Worm (Caenorhabditis elegans) whole organism, young adult: ENCODE data around the gene abu-2.

Experiments used
- B0019.2 ChIP-seq: fragments of 200-800 bp; sonication (Bioruptor generic); conservative IDR thresholded peaks from 2 replicates; pipeline ENCODE4 v1.3.6; 2022; ENCODE audit warnings: missing genetic modification reagents, missing genetic modification characterization, missing compliant biosample characterization
- B0035.1 ChIP-seq: sonication (generic microtip); optimal IDR thresholded peaks from 2 replicates; lab custom pipeline; 2016; ENCODE audit warnings: missing genetic modification characterization, mild to moderate bottlenecking, missing compliant biosample characterization, missing genotype, missing genetic modification reagents
- F55B11.4 ChIP-seq: sonication (generic microtip); optimal IDR thresholded peaks from 2 replicates; lab custom pipeline; 2016; ENCODE audit warnings: missing compliant biosample characterization, missing genetic modification characterization, borderline replicate concordance; ENCODE audit not compliant: insufficient read depth
- K12H6.12 ChIP-seq: fragments of 200-800 bp; sonication (Bioruptor generic); optimal IDR thresholded peaks from 2 replicates; lab custom pipeline; 2018; ENCODE audit warnings: mild to moderate bottlenecking, missing genetic modification characterization, missing compliant biosample characterization
- Y56A3A.18 ChIP-seq: fragments of 200-800 bp; sonication (Bioruptor generic); IDR thresholded peaks from 2 replicates; pipeline ENCODE4 v1.3.6; 2022; ENCODE audit warnings: missing genetic modification reagents, missing genetic modification characterization, missing compliant biosample characterization
- ama-1 ChIP-seq, 3 experiments: fragments of 150-350 bp in 1 of 3; sonication (generic microtip) in 2 of 3; optimal IDR thresholded peaks; 2 replicates each; lab custom pipeline; 2014 to 2018; ENCODE audit warnings: missing biosample characterization in 2 of 3, missing genetic modification characterization in 2 of 3, missing genetic modification reagents in 2 of 3
- bed-2 ChIP-seq: fragments of 200-800 bp; sonication (Bioruptor generic); IDR thresholded peaks from 2 replicates; pipeline ENCODE4 v1.3.6; 2022; ENCODE audit warnings: missing genetic modification reagents, missing genetic modification characterization, missing compliant biosample characterization
- dpl-1 ChIP-seq: fragments of 150-350 bp; optimal IDR thresholded peaks from 2 replicates; lab custom pipeline; 2014; ENCODE audit warnings: missing biosample characterization, missing genetic modification reagents, missing genetic modification characterization
- madf-10 ChIP-seq: sonication (generic microtip); optimal IDR thresholded peaks from 2 replicates; lab custom pipeline; 2016; ENCODE audit warnings: mild to moderate bottlenecking, missing genetic modification characterization, missing compliant biosample characterization
- madf-6 ChIP-seq: fragments of 200-800 bp; sonication (Bioruptor generic); IDR thresholded peaks from 2 replicates; pipeline ENCODE4 v1.3.6; 2022; ENCODE audit warnings: missing genetic modification reagents, missing genetic modification characterization, missing compliant biosample characterization
- nhr-120 ChIP-seq: fragments of 200-800 bp; sonication (Bioruptor generic); IDR thresholded peaks from 2 replicates; pipeline ENCODE4 v1.3.6; 2022; ENCODE audit warnings: missing genetic modification characterization, missing compliant biosample characterization
- snpc-4 ChIP-seq, 5 experiments: fragments of 150-350 bp in 1 of 5; sonication (generic microtip) in 4 of 5; optimal IDR thresholded peaks; 2 replicates each; lab custom pipeline; 2014 to 2018; ENCODE audit warnings: missing genetic modification characterization in 5 of 5, missing biosample characterization in 3 of 5, antibody characterized with exemption in 2 of 5, mild to moderate bottlenecking in 2 of 5, missing compliant biosample characterization in 2 of 5, missing genotype in 2 of 5, moderate library complexity in 2 of 5, missing genetic modification reagents in 1 of 5
- ztf-26 ChIP-seq: sonication (generic microtip); optimal IDR thresholded peaks from 2 replicates; lab custom pipeline; 2017; ENCODE audit warnings: missing genetic modification characterization, missing compliant biosample characterization
- ztf-3 ChIP-seq: fragments of 200-800 bp; sonication (Bioruptor generic); optimal IDR thresholded peaks from 2 replicates; lab custom pipeline; 2018; ENCODE audit warnings: mild to moderate bottlenecking, missing genetic modification characterization, missing compliant biosample characterization

- TF ChIP-seq madf-6 (GFP tag; lab: Robert Waterston, UW) = no peak
- no peak for TF ChIP-seq dpl-1 (GFP tag; lab: Kevin White, UChicago)
- TF ChIP-seq madf-10 (tag; lab: Kevin White, UChicago) = no peak
- no peak for TF ChIP-seq bed-2
- no peak for TF ChIP-seq Y56A3A.18 (GFP tag; lab: Robert Waterston, UW)
- no peak for TF ChIP-seq nhr-120
- TF ChIP-seq ztf-26 (tag; lab: Kevin White, UChicago) = no peak
- no peak for TF ChIP-seq K12H6.12 (tag; lab: Kevin White, UChicago)
- no peak for TF ChIP-seq F55B11.4 (tag; lab: Kevin White, UChicago)
- TF ChIP-seq B0019.2 (GFP tag; lab: Robert Waterston, UW) = no peak
- no peak for TF ChIP-seq snpc-4 (GFP tag; optimal IDR thresholded peaks at IDR 0.05; lab: Kevin White, UChicago)
- TF ChIP-seq snpc-4 (tag; optimal IDR thresholded peaks at IDR 0.05; lab: Kevin White, UChicago) = no peak
- no peak for TF ChIP-seq B0035.1 (tag; lab: Kevin White, UChicago)
- no peak for TF ChIP-seq ztf-3 (GFP tag; lab: Kevin White, UChicago)
- TF ChIP-seq ama-1 (optimal IDR thresholded peaks at IDR 0.05; lab: Kevin White, UChicago) = no peak
- TF ChIP-seq ama-1 (GFP tag; optimal IDR thresholded peaks at IDR 0.05; lab: Kevin White, UChicago) = no peak
These were observed 25.9 kb downstream of the abu-2 start, which contains the start of gene F56C3.8 for ce11 chrX:1384538-1384937.
